Worm (Caenorhabditis elegans): ENCODE results near the gene cyp-14A2.
A peak's percentile ranks its signal among the peaks of the same experiment; 100 is the strongest.

cyp-14A2 gene

DNA sequence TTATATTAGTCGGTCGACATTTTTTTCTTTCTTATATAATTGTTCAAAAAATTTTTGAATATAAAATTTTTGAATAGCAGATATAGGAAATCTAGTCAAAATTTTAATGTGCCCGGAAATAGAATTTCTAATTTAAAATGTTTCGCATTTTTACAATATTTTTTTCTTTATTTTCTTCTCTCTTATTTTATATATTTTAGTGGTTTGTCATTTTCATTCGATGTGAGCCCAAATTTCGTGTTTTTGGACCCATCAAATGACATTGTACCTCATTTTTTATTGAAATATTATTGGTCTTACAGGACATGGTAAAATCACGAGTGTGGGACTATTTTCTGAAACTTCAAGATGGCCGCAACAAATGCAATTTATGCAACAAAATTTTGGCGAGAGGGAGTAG lies 7.3 kb downstream of the cyp-14A2 start, which contains the start of gene K09A11.1:
K09A11.1 (plus strand) TSS at position 301 of the 400 bp plus-strand sequence.
- no peak for TF ChIP-seq ztf-22 (GFP tag; optimal IDR thresholded peaks at IDR 0.05)
- no peak for TF ChIP-seq F57A8.1 (GFP tag; optimal IDR thresholded peaks at IDR 0.05)
- TF ChIP-seq rpc-1 (optimal IDR thresholded peaks at IDR 0.05), result no peak
- TF ChIP-seq rpc-1 (tag; optimal IDR thresholded peaks at IDR 0.05), result no peak
- no peak for TF ChIP-seq nhr-179 (tag; optimal IDR thresholded peaks at IDR 0.05)
- no peak for TF ChIP-seq hlh-26 (GFP tag; conservative IDR thresholded peaks at IDR 0.05)
- no peak for TF ChIP-seq bed-2 (GFP tag; IDR thresholded peaks at IDR 0.05)
- no peak for TF ChIP-seq B0019.2 (GFP tag; conservative IDR thresholded peaks at IDR 0.05)
- TF ChIP-seq Y95B8A.8 (GFP tag; IDR thresholded peaks at IDR 0.05), result no peak
- TF ChIP-seq akir-1 (GFP tag; optimal IDR thresholded peaks at IDR 0.05), result no peak
- TF ChIP-seq hmg-20 (GFP tag; IDR thresholded peaks at IDR 0.05), result no peak
- no peak for TF ChIP-seq unc-62 (GFP tag; optimal IDR thresholded peaks at IDR 0.05)
- no peak for TF ChIP-seq C06A6.2 (GFP tag; conservative IDR thresholded peaks at IDR 0.05)
- TF ChIP-seq him-1 (tag; optimal IDR thresholded peaks at IDR 0.05), result no peak
- no peak for TF ChIP-seq snpc-1.1 (tag; optimal IDR thresholded peaks at IDR 0.05; ENCODE audit: insufficient read depth)

ce11 chrX:13261037-13261592 lies 8.4 kb downstream of the cyp-14A2 start:
- TF ChIP-seq ztf-18 (tag; optimal IDR thresholded peaks at IDR 0.05) (peak; percentile 10), hmg-1.2 (GFP tag; IDR thresholded peaks at IDR 0.05) (peak; percentile 38), rpc-1 (optimal IDR thresholded peaks at IDR 0.05) (peak; percentile 69), rpc-1 (tag; optimal IDR thresholded peaks at IDR 0.05) (peak; percentile 84), die-1 (tag; optimal IDR thresholded peaks at IDR 0.05) (peak; percentile 74), madf-10 (tag; optimal IDR thresholded peaks at IDR 0.05) (peak; percentile 31), snpc-4 (GFP tag; optimal IDR thresholded peaks at IDR 0.05) (peak; percentile 68), snpc-4 (tag; optimal IDR thresholded peaks at IDR 0.05) (peak in 3 of 4 experiments; percentile 63 to 91 (median 86)), nhr-90 (tag; optimal IDR thresholded peaks at IDR 0.05) (peak; percentile 36), snpc-1.3 (tag; optimal IDR thresholded peaks at IDR 0.05; ENCODE audit: insufficient read depth) (peak; percentile 27), snpc-3.4 (tag; optimal IDR thresholded peaks at IDR 0.05) (peak; percentile 37), rec-8 (tag; optimal IDR thresholded peaks at IDR 0.05) (peak in 1 of 2 experiments; percentile 38), dox-1 (GFP tag; IDR thresholded peaks at IDR 0.05) (0 out of 2 replicates have a peak, but pooled peaks have one; percentile 17), nhr-80 (tag; optimal IDR thresholded peaks at IDR 0.05) (peak; percentile 8), snpc-1.1 (tag; optimal IDR thresholded peaks at IDR 0.05; ENCODE audit: insufficient read depth) (peak; percentile 24), D2030.7 (GFP tag; IDR thresholded peaks at IDR 0.05) (0 out of 2 replicates have a peak, but pooled peaks have one; percentile 16), ZK185.1 (tag; optimal IDR thresholded peaks at IDR 0.05; ENCODE audit: poor library complexity, severe bottlenecking) (peak; percentile 10), egl-18 (GFP tag; IDR thresholded peaks at IDR 0.05) (0 out of 2 replicates have a peak, but pooled peaks have one; percentile 16), B0035.1 (tag; optimal IDR thresholded peaks at IDR 0.05) (peak; percentile 5), pbrm-1 (GFP tag; IDR thresholded peaks at IDR 0.05) (peak; percentile 58; the same call in 1 of the 2 replicates), tbp1 (GFP tag; optimal IDR thresholded peaks at IDR 0.05) (peak; percentile 86), B0261.1 (tag; optimal IDR thresholded peaks at IDR 0.05) (peak; percentile 66)

ce11 chrX:13257577-13257976 lies 11.9 kb downstream of the cyp-14A2 start, which contains the start of gene K08H2.10:
TSS of gene K08H2.10 (plus strand) at chrX:13257806.
- no peak for TF ChIP-seq nhr-179 (tag; optimal IDR thresholded peaks at IDR 0.05)
- no peak for TF ChIP-seq zfh-2 (GFP tag; conservative IDR thresholded peaks at IDR 0.05)
- peak; percentile 21 for TF ChIP-seq unc-62 (GFP tag; optimal IDR thresholded peaks at IDR 0.05)
- TF ChIP-seq ets-4 (GFP tag; optimal IDR thresholded peaks at IDR 0.05), result peak; percentile 68
- peak; percentile 33 for TF ChIP-seq tbp1 (GFP tag; optimal IDR thresholded peaks at IDR 0.05)
- TF ChIP-seq nhr-80 (tag; optimal IDR thresholded peaks at IDR 0.05), result peak; percentile 93
- TF ChIP-seq ztf-22 (GFP tag; optimal IDR thresholded peaks at IDR 0.05), result peak; percentile 2
- TF ChIP-seq let-607 (tag; optimal IDR thresholded peaks at IDR 0.05), result peak in 1 of 2 experiments; percentile 30
- TF ChIP-seq ceh-91 (GFP tag; IDR thresholded peaks at IDR 0.05), result no peak
- no peak for TF ChIP-seq aptf-3 (GFP tag; IDR thresholded peaks at IDR 0.05)
- TF ChIP-seq cebp-1 (GFP tag; IDR thresholded peaks at IDR 0.05), result no peak
- TF ChIP-seq cebp-1 (tag; optimal IDR thresholded peaks at IDR 0.05), result no peak
